Worm (Caenorhabditis elegans) whole organism, mixed stage, embryonic: Measurements from ENCODE around the gene scav-5.

ENCODE experiments used
- elt-3 ChIP-seq: fragments of 150-350 bp; optimal IDR thresholded peaks from 2 replicates; lab custom pipeline; 2014; ENCODE audit warnings: missing biosample characterization, missing genetic modification characterization
- nhr-237 ChIP-seq: fragments of 150-350 bp; optimal IDR thresholded peaks from 2 replicates; lab custom pipeline; 2014; ENCODE audit warnings: missing biosample characterization, missing genetic modification characterization
- pha-4 ChIP-seq: fragments of 150-350 bp; optimal IDR thresholded peaks from 2 replicates; lab custom pipeline; 2018; ENCODE audit warnings: missing biosample characterization, missing genetic modification reagents, missing genetic modification characterization
- snpc-4 ChIP-seq: fragments of 150-350 bp; optimal IDR thresholded peaks from 2 replicates; lab custom pipeline; 2014; ENCODE audit warnings: missing biosample characterization, missing genetic modification characterization
- tbx-8 ChIP-seq: fragments of 200-800 bp; sonication (Bioruptor generic); optimal IDR thresholded peaks from 2 replicates; lab custom pipeline; 2018; ENCODE audit warnings: mild to moderate bottlenecking, missing genetic modification characterization, moderate library complexity, missing compliant biosample characterization
- unc-39 ChIP-seq: fragments of 150-350 bp; optimal IDR thresholded peaks from 2 replicates; lab custom pipeline; 2014; ENCODE audit warnings: missing biosample characterization, missing genetic modification characterization
- unc-62 ChIP-seq: fragments of 150-350 bp; optimal IDR thresholded peaks from 2 replicates; lab custom pipeline; 2014; ENCODE audit warnings: missing biosample characterization, missing genetic modification reagents, missing genetic modification characterization
- ztf-11 ChIP-seq: fragments of 150-350 bp; optimal IDR thresholded peaks from 2 replicates; lab custom pipeline; 2014; ENCODE audit warnings: missing biosample characterization, missing genetic modification characterization

DNA sequence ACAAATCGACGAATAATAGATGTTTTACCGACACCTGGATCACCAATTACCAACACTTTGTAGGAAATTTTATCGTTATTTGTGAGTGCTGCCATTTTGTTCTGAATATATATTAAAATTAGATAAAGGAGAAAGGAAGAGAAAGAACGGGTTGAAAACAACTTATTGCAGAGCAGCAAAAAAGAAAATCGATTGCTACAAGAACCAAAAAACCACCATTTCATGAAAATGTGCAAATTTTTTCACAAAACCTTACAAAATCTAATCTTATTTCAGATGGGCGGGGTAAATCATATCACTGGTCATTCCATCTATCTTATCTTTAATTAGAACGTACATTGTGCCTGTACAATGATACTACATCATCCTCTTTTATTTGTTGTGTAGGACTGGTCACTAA is 23.9 kb downstream of the scav-5 start, which contains the start of gene glo-1:
- no peak for TF ChIP-seq unc-62 (GFP tag; lab: Kevin White, UChicago)
- no peak for TF ChIP-seq nhr-237 (tag; lab: Kevin White, UChicago)
- no peak for TF ChIP-seq tbx-8 (GFP tag; lab: Kevin White, UChicago)
- no peak for TF ChIP-seq elt-3 (tag; lab: Kevin White, UChicago)
- no peak for TF ChIP-seq pha-4 (tag; lab: Kevin White, UChicago)
- TF ChIP-seq snpc-4, result no peak
- TF ChIP-seq ztf-11 (tag; lab: Kevin White, UChicago), result no peak
- no peak for TF ChIP-seq unc-39 (tag; lab: Kevin White, UChicago)
